Worm (Caenorhabditis elegans) whole organism, L4 larva: Measurements from ENCODE around the gene B0496.1.
A peak's percentile ranks its signal among the peaks of the same experiment; 100 is the strongest.

Source experiments
- F26F4.8 ChIP-seq: fragments of 200-800 bp; sonication (Bioruptor generic); conservative IDR thresholded peaks from 2 replicates; pipeline ENCODE4 v1.3.6; 2022; ENCODE audit warnings: missing genetic modification characterization, missing compliant biosample characterization
- F49E8.2 ChIP-seq: sonication (generic microtip); optimal IDR thresholded peaks from 2 replicates; lab custom pipeline; 2016; ENCODE audit warnings: missing compliant biosample characterization, mild to moderate bottlenecking, missing genetic modification characterization, borderline replicate concordance
- Y75B8A.6 ChIP-seq: fragments of 200-800 bp; sonication (Bioruptor generic); IDR thresholded peaks from 2 replicates; pipeline ENCODE4 v1.3.6; 2022; ENCODE audit warnings: missing genetic modification reagents, missing genetic modification characterization, missing compliant biosample characterization
- aha-1 ChIP-seq: fragments of 150-350 bp; peaks from one replicate; lab custom pipeline; 2014; ENCODE audit warnings: missing biosample characterization, missing genetic modification characterization
- aly-2 ChIP-seq: sonication (generic microtip); optimal IDR thresholded peaks from 2 replicates; lab custom pipeline; 2018; ENCODE audit warnings: missing biosample characterization, missing genetic modification characterization
- ama-1 ChIP-seq: fragments of 150-350 bp; optimal IDR thresholded peaks from 2 replicates; lab custom pipeline; 2014; ENCODE audit warnings: inconsistent platforms, mixed read lengths
- arid-1 ChIP-seq: fragments of 200-800 bp; sonication (Bioruptor generic); conservative IDR thresholded peaks from 2 replicates; pipeline ENCODE4 v1.3.6; 2022; ENCODE audit warnings: missing genetic modification reagents, missing genetic modification characterization, missing compliant biosample characterization
- attf-4 ChIP-seq: sonication (generic microtip); optimal IDR thresholded peaks from 3 replicates; lab custom pipeline; 2017; ENCODE audit warnings: missing biosample characterization, missing genetic modification characterization
- ceh-32 ChIP-seq: sonication (generic microtip); optimal IDR thresholded peaks from 2 replicates; lab custom pipeline; 2016; ENCODE audit warnings: mild to moderate bottlenecking, missing genetic modification characterization, missing compliant biosample characterization; ENCODE audit not compliant: poor library complexity
- ceh-44 ChIP-seq: fragments of 200-800 bp; sonication (Bioruptor generic); IDR thresholded peaks from 2 replicates; pipeline ENCODE4 v1.3.6; 2022; ENCODE audit warnings: missing genetic modification reagents, missing genetic modification characterization, missing compliant biosample characterization
- cey-2 ChIP-seq: sonication (generic microtip); optimal IDR thresholded peaks from 3 replicates; lab custom pipeline; 2017; ENCODE audit warnings: missing genetic modification characterization, mild to moderate bottlenecking, missing compliant biosample characterization, antibody characterized with exemption, borderline replicate concordance; ENCODE audit not compliant: insufficient read depth
- daf-12 ChIP-seq: fragments of 150-350 bp; optimal IDR thresholded peaks from 2 replicates; lab custom pipeline; 2014; ENCODE audit warnings: missing biosample characterization, missing genetic modification reagents, missing genetic modification characterization
- dmd-6 ChIP-seq: fragments of 200-800 bp; sonication (Bioruptor generic); IDR thresholded peaks from 2 replicates; pipeline ENCODE4 v1.3.6; 2022; ENCODE audit warnings: missing genetic modification reagents, missing genetic modification characterization, missing compliant biosample characterization
- egl-27 ChIP-seq: sonication (generic microtip); optimal IDR thresholded peaks from 3 replicates; lab custom pipeline; 2017; ENCODE audit warnings: missing biosample characterization, missing genetic modification reagents, missing genetic modification characterization
- egl-43 ChIP-seq: fragments of 200-800 bp; sonication (Bioruptor generic); IDR thresholded peaks from 2 replicates; pipeline ENCODE4 v1.3.6; 2022; ENCODE audit warnings: missing genetic modification reagents, missing genetic modification characterization, missing compliant biosample characterization
- fkh-10 ChIP-seq: fragments of 150-350 bp; optimal IDR thresholded peaks from 2 replicates; lab custom pipeline; 2014; ENCODE audit warnings: missing biosample characterization, missing genetic modification reagents, missing genetic modification characterization
- fos-1 ChIP-seq: fragments of 150-350 bp; optimal IDR thresholded peaks from 2 replicates; lab custom pipeline; 2014; ENCODE audit warnings: missing biosample characterization, missing genetic modification characterization
- hlh-30 ChIP-seq: sonication (generic microtip); optimal IDR thresholded peaks from 2 replicates; lab custom pipeline; 2017; ENCODE audit warnings: antibody characterized with exemption, mild to moderate bottlenecking, missing genetic modification characterization, missing compliant biosample characterization; ENCODE audit not compliant: insufficient read depth
- hmg-1.1 ChIP-seq: fragments of 200-800 bp; sonication (Bioruptor generic); IDR thresholded peaks from 2 replicates; pipeline ENCODE4 v1.3.6; 2022; ENCODE audit warnings: missing genetic modification reagents, missing genetic modification characterization, missing compliant biosample characterization
- jun-1 ChIP-seq: fragments of 150-350 bp; optimal IDR thresholded peaks from 2 replicates; lab custom pipeline; 2014; ENCODE audit warnings: missing biosample characterization, missing genetic modification reagents, missing genetic modification characterization
- lin-15B ChIP-seq: fragments of 150-350 bp; sonication (generic microtip); optimal IDR thresholded peaks from 3 replicates; lab custom pipeline; 2014; ENCODE audit warnings: missing biosample characterization, missing genetic modification characterization
- lin-38 ChIP-seq: fragments of 200-800 bp; sonication (Bioruptor generic); IDR thresholded peaks from 2 replicates; pipeline ENCODE4 v1.3.6; 2022; ENCODE audit warnings: missing genetic modification reagents, missing genetic modification characterization, missing compliant biosample characterization
- lir-3 ChIP-seq: sonication (generic microtip); optimal IDR thresholded peaks from 2 replicates; lab custom pipeline; 2016; ENCODE audit warnings: mild to moderate bottlenecking, missing genetic modification characterization, missing compliant biosample characterization
- lsy-2 ChIP-seq, 2 experiments: fragments of 150-350 bp in 1 of 2; sonication (generic microtip) in 1 of 2; optimal IDR thresholded peaks; 2 replicates each; lab custom pipeline; 2014 to 2017; ENCODE audit warnings: missing biosample characterization in 2 of 2, missing genetic modification characterization in 2 of 2
- mdl-1 ChIP-seq, 2 experiments: fragments of 150-350 bp in 1 of 2; sonication (generic microtip) in 1 of 2; optimal IDR thresholded peaks; 2 replicates each; lab custom pipeline; 2014 to 2017; ENCODE audit warnings: missing biosample characterization in 2 of 2, missing genetic modification characterization in 2 of 2
- mdt-29 ChIP-seq: fragments of 200-800 bp; sonication (Bioruptor generic); IDR thresholded peaks from 2 replicates; pipeline ENCODE4 v1.3.6; 2022; ENCODE audit warnings: missing genetic modification reagents, missing genetic modification characterization, missing compliant biosample characterization
- mxl-3 ChIP-seq: fragments of 200-800 bp; sonication (Bioruptor generic); optimal IDR thresholded peaks from 2 replicates; lab custom pipeline; 2018; ENCODE audit warnings: mild to moderate bottlenecking, missing genetic modification characterization, missing compliant biosample characterization
- nhr-111 ChIP-seq: fragments of 200-800 bp; sonication (Bioruptor generic); optimal IDR thresholded peaks from 2 replicates; lab custom pipeline; 2018; ENCODE audit warnings: mild to moderate bottlenecking, missing genetic modification characterization, missing compliant biosample characterization
- nhr-237 ChIP-seq: sonication (generic microtip); optimal IDR thresholded peaks from 2 replicates; lab custom pipeline; 2017; ENCODE audit warnings: missing biosample characterization, missing genetic modification characterization
- nhr-28 ChIP-seq: fragments of 150-350 bp; optimal IDR thresholded peaks from 2 replicates; lab custom pipeline; 2014; ENCODE audit warnings: missing biosample characterization, missing genetic modification characterization
- pqm-1 ChIP-seq: sonication (generic microtip); optimal IDR thresholded peaks from 2 replicates; lab custom pipeline; 2017; ENCODE audit warnings: missing biosample characterization, missing genetic modification characterization
- set-16 ChIP-seq: fragments of 200-800 bp; sonication (Bioruptor generic); IDR thresholded peaks from 2 replicates; pipeline ENCODE4 v1.3.6; 2022; ENCODE audit warnings: missing genetic modification reagents, missing genetic modification characterization, missing compliant biosample characterization
- snpc-1.2 ChIP-seq: fragments of 200-800 bp; sonication (Bioruptor generic); IDR thresholded peaks from 2 replicates; pipeline ENCODE4 v1.3.6; 2022; ENCODE audit warnings: missing genetic modification reagents, missing genetic modification characterization, missing compliant biosample characterization
- tag-97 ChIP-seq: fragments of 200-800 bp; sonication (Bioruptor generic); IDR thresholded peaks from 2 replicates; pipeline ENCODE4 v1.3.6; 2022; ENCODE audit warnings: missing genetic modification characterization, missing compliant biosample characterization
- tra-1 ChIP-seq: fragments of 200-800 bp; sonication (Bioruptor generic); IDR thresholded peaks from 2 replicates; pipeline ENCODE4 v1.3.6; 2022; ENCODE audit warnings: missing genetic modification reagents, missing genetic modification characterization, missing compliant biosample characterization
- unc-62 ChIP-seq, 3 experiments: fragments of 150-350 bp in 1 of 3; sonication (generic microtip); optimal IDR thresholded peaks in 2 of 3; peaks in 1 of 3; 1 replicate in 1 of 3; 2 replicates in 2 of 3; lab custom pipeline; 2014 to 2017; ENCODE audit warnings: missing biosample characterization in 3 of 3, missing genetic modification characterization in 3 of 3, missing genetic modification reagents in 3 of 3, missing genotype in 1 of 3
- zip-2 ChIP-seq: fragments of 150-350 bp; optimal IDR thresholded peaks from 2 replicates; lab custom pipeline; 2014; ENCODE audit warnings: missing biosample characterization, missing genetic modification characterization

The B0496.1 gene

DNA sequence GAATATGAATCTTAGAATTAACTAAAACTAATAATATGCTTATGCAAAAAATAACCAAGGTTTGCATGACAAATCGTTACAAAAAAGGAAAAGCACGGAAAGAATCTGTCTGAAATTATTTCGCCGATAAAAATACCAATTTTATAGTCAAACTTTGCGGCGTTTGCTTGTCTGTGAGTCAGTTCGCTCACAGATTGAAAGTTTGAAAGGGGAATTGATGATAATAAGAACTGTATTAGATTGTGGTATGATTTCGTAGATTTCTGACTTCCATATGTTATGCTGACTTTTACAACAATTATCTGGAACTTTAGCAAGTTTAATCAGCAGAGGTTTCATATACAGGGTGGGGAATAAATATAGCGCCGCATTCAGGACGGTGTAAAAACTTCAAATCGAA lies 14.1 kb downstream of the B0496.1 start, which contains the start of gene F13B6.2:
F13B6.2 (minus strand) TSS at position 101 of the 400 bp plus-strand sequence.
- TF ChIP-seq lin-38 (GFP tag; lab: Robert Waterston, UW) = no peak

ce11 chrIV:7465857-7466256 lies 19.8 kb downstream of the B0496.1 start, which contains the start of gene F13B6.3:
Gene F13B6.3 (minus strand): TSS chrIV:7465957.
- no peak for TF ChIP-seq fkh-10 (GFP tag; lab: Kevin White, UChicago)
- no peak for TF ChIP-seq set-16 (GFP tag; lab: Robert Waterston, UW)
- no peak for TF ChIP-seq ama-1 (lab: Kevin White, UChicago)
- no peak for TF ChIP-seq mxl-3
- no peak for TF ChIP-seq lir-3
- TF ChIP-seq hmg-1.1 (GFP tag; lab: Robert Waterston, UW) = no peak
- no peak for TF ChIP-seq nhr-111

ce11 chrIV:7467170-7467569 lies 21.1 kb downstream of the B0496.1 start:
- TF ChIP-seq tra-1 (GFP tag; lab: Robert Waterston, UW) (0 out of 2 replicates have a peak, but pooled peaks have one; percentile 15), lin-38 (GFP tag; lab: Robert Waterston, UW) (no peak), pqm-1 (tag; lab: Kevin White, UChicago) (peak; percentile 48)

- peak in 1 of 2 experiments; percentile 9 for TF ChIP-seq unc-62 (GFP tag; optimal IDR thresholded peaks at IDR 0.05 in 1 of 2; lab: Kevin White, UChicago)
- TF ChIP-seq unc-62 (tag; optimal IDR thresholded peaks at IDR 0.05; lab: Kevin White, UChicago) = no peak
- peak; percentile 72 for TF ChIP-seq pqm-1 (tag; lab: Kevin White, UChicago)
- TF ChIP-seq hlh-30 (tag; lab: Kevin White, UChicago) = no peak
- TF ChIP-seq, all 104 proteins: peak for 2
These were observed 22.5 kb downstream of the B0496.1 start for ce11 chrIV:7468638-7469037.

DNA sequence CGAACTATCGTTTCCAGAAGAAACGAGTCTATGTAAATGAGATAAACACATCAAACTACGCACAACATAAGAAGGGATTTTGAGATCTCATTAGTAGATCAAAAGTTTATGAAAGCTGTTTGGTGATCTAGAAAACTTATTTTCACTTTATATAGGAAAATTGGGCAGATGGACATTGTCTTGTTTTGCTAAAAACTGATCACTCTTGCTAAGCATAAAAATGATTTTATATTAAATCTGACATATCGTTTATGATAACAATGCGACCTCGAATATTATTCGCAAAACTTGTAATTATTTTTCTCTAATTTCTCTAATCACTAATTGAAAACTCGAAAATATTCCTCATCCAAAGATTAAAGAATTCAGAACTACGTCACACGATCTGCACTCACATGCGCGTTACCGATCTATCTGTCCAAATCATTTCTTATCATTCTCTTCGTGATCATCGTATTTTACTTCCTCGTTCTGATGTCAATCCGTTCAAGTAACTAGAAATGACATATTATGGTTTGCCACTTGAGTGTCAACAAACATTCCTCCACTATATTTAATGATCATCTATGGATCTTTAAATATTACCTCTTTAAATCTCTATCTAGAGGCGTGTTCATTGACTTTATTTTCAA lies 23.8 kb downstream of the B0496.1 start, which contains the start of gene F55G1.7:
F55G1.7 (minus strand) TSS at position 51 of the 632 bp plus-strand sequence.
- TF ChIP-seq lsy-2 (tag; optimal IDR thresholded peaks at IDR 0.05; lab: Kevin White, UChicago) = no peak
- no peak for TF ChIP-seq Y75B8A.6 (GFP tag; lab: Robert Waterston, UW)
- no peak for TF ChIP-seq arid-1 (GFP tag; lab: Robert Waterston, UW)
- no peak for TF ChIP-seq F26F4.8
- no peak for TF ChIP-seq cey-2 (tag; lab: Kevin White, UChicago)
- TF ChIP-seq snpc-1.2 (GFP tag; lab: Robert Waterston, UW) = no peak
- no peak for TF ChIP-seq jun-1 (tag; lab: Kevin White, UChicago)
- peak; percentile 12 for TF ChIP-seq nhr-28
- no peak for TF ChIP-seq tag-97
- TF ChIP-seq unc-62 (GFP tag; optimal IDR thresholded peaks at IDR 0.05 in 1 of 2; lab: Kevin White, UChicago) = peak in 1 of 2 experiments; percentile 85
- no peak for TF ChIP-seq unc-62 (tag; optimal IDR thresholded peaks at IDR 0.05; lab: Kevin White, UChicago)
- no peak for TF ChIP-seq ceh-32 (tag; lab: Kevin White, UChicago)
- no peak for TF ChIP-seq aly-2 (tag; lab: Kevin White, UChicago)
- TF ChIP-seq aha-1 (tag; lab: Kevin White, UChicago) = no peak
- TF ChIP-seq fos-1 = no peak
- no peak for TF ChIP-seq lin-15B
- no peak for TF ChIP-seq nhr-237 (tag; lab: Kevin White, UChicago)
- no peak for TF ChIP-seq egl-27 (tag; lab: Kevin White, UChicago)
- TF ChIP-seq ama-1 (lab: Kevin White, UChicago) = no peak
- no peak for TF ChIP-seq mdt-29
- TF ChIP-seq F49E8.2 (tag; lab: Kevin White, UChicago) = no peak
- no peak for TF ChIP-seq zip-2 (tag; lab: Kevin White, UChicago)
- no peak for TF ChIP-seq ceh-44 (GFP tag; lab: Robert Waterston, UW)
- TF ChIP-seq daf-12 = no peak
- no peak for TF ChIP-seq attf-4
- TF ChIP-seq mdl-1 (tag; optimal IDR thresholded peaks at IDR 0.05; lab: Kevin White, UChicago) = peak in 1 of 2 experiments; percentile 12
- no peak for TF ChIP-seq egl-43 (GFP tag; lab: Robert Waterston, UW)
- TF ChIP-seq dmd-6 = peak; percentile 40
